Fruit fly (Drosophila melanogaster) whole organism, embryonic: ENCODE results near the gene CG3655.

Experiments
- Blimp-1 ChIP-seq: fragments of 200-800 bp; sonication (Bioruptor generic); optimal IDR thresholded peaks from 3 replicates; lab custom pipeline; 2018; ENCODE audit warnings: missing biosample characterization, missing genetic modification characterization, mild to moderate bottlenecking, moderate library complexity, missing genetic modification reagents
- BtbVII ChIP-seq: fragments of 200-800 bp; sonication (Bioruptor generic); optimal IDR thresholded peaks from 3 replicates; lab custom pipeline; 2017; ENCODE audit warnings: missing biosample characterization, mild to moderate bottlenecking, missing genetic modification characterization
- CG10267 ChIP-seq: fragments of 200-800 bp; sonication (Bioruptor generic); optimal IDR thresholded peaks from 2 replicates; lab custom pipeline; 2018; ENCODE audit warnings: missing biosample characterization, mild to moderate bottlenecking, missing genetic modification characterization, moderate library complexity
- CG10462 ChIP-seq: fragments of 200-800 bp; sonication (Bioruptor generic); optimal IDR thresholded peaks from 2 replicates; lab custom pipeline; 2016; ENCODE audit warnings: missing biosample characterization, missing genetic modification characterization
- CG12071 ChIP-seq: fragments of 200-800 bp; sonication (Bioruptor generic); optimal IDR thresholded peaks from 3 replicates; lab custom pipeline; 2018; ENCODE audit warnings: missing biosample characterization, mild to moderate bottlenecking, missing genetic modification characterization
- CG12236 ChIP-seq: fragments of 200-800 bp; sonication (Bioruptor generic); optimal IDR thresholded peaks from 2 replicates; lab custom pipeline; 2016; ENCODE audit warnings: missing biosample characterization, missing genetic modification characterization
- CG12659 ChIP-seq: fragments of 200-800 bp; sonication (Bioruptor generic); optimal IDR thresholded peaks from 3 replicates; lab custom pipeline; 2017; ENCODE audit warnings: mild to moderate bottlenecking, missing biosample characterization, missing genetic modification reagents, missing genetic modification characterization
- CG12942 ChIP-seq: fragments of 200-800 bp; sonication (Bioruptor generic); optimal IDR thresholded peaks from 3 replicates; lab custom pipeline; 2016; ENCODE audit warnings: missing biosample characterization, missing genetic modification characterization
- CG15514 ChIP-seq: fragments of 200-800 bp; sonication (Bioruptor generic); optimal IDR thresholded peaks from 3 replicates; lab custom pipeline; 2017; ENCODE audit warnings: missing biosample characterization, missing genetic modification characterization, mild to moderate bottlenecking, moderate library complexity, missing genetic modification reagents
- CG16813 ChIP-seq: fragments of 200-800 bp; sonication (Bioruptor generic); IDR thresholded peaks from 3 replicates; pipeline ENCODE4 v1.3.6; 2022; ENCODE audit warnings: missing biosample characterization, missing genetic modification characterization; ENCODE audit not compliant: partially characterized antibody
- CG16815 ChIP-seq: fragments of 200-800 bp; sonication (Bioruptor generic); optimal IDR thresholded peaks from 3 replicates; lab custom pipeline; 2017; ENCODE audit warnings: missing biosample characterization, mild to moderate bottlenecking, missing genetic modification characterization
- CG18599 ChIP-seq: fragments of 200-800 bp; sonication (Bioruptor generic); optimal IDR thresholded peaks from 3 replicates; lab custom pipeline; 2017; ENCODE audit warnings: missing biosample characterization, missing genetic modification characterization, mild to moderate bottlenecking, moderate library complexity, missing genetic modification reagents
- CG31365 ChIP-seq: fragments of 200-800 bp; sonication (Bioruptor generic); optimal IDR thresholded peaks from 2 replicates; lab custom pipeline; 2018; ENCODE audit warnings: missing biosample characterization, mild to moderate bottlenecking, missing genetic modification characterization
- CG33213 ChIP-seq: fragments of 200-800 bp; sonication (Bioruptor generic); optimal IDR thresholded peaks from 3 replicates; lab custom pipeline; 2016; ENCODE audit warnings: missing biosample characterization, missing genetic modification characterization
- CG34422 ChIP-seq: fragments of 200-800 bp; sonication (Bioruptor generic); IDR thresholded peaks from 3 replicates; pipeline ENCODE4 v1.3.6; 2022; ENCODE audit warnings: missing biosample characterization, missing genetic modification characterization
- CG3995 ChIP-seq: fragments of 200-800 bp; sonication (Bioruptor generic); optimal IDR thresholded peaks from 3 replicates; lab custom pipeline; 2016; ENCODE audit warnings: missing biosample characterization, missing genetic modification characterization
- CG6791 ChIP-seq: fragments of 200-800 bp; sonication (Bioruptor generic); IDR thresholded peaks from 3 replicates; pipeline ENCODE4 v1.3.6; 2022; ENCODE audit warnings: missing biosample characterization, missing genetic modification characterization; ENCODE audit not compliant: partially characterized antibody
- CG8089 ChIP-seq: fragments of 200-800 bp; sonication (Bioruptor generic); optimal IDR thresholded peaks from 3 replicates; lab custom pipeline; 2016; ENCODE audit warnings: missing biosample characterization, missing genetic modification characterization
- Dad ChIP-seq: fragments of 200-800 bp; sonication (Bioruptor generic); optimal IDR thresholded peaks from 3 replicates; lab custom pipeline; 2016; ENCODE audit warnings: missing biosample characterization, missing genetic modification characterization
- Dbx ChIP-seq: fragments of 200-800 bp; sonication (Bioruptor generic); IDR thresholded peaks from 3 replicates; pipeline ENCODE4 v1.3.6; 2022; ENCODE audit warnings: missing biosample characterization, missing genetic modification characterization
- E2f2 ChIP-seq: fragments of 200-800 bp; sonication (Bioruptor generic); IDR thresholded peaks from 2 replicates; pipeline ENCODE4 v1.3.6; 2022; ENCODE audit warnings: missing biosample characterization, missing genetic modification characterization
- Ets97D ChIP-seq: fragments of 200-800 bp; sonication (Bioruptor generic); optimal IDR thresholded peaks from 3 replicates; lab custom pipeline; 2016; ENCODE audit warnings: missing biosample characterization, missing genetic modification characterization
- Gug ChIP-seq: fragments of 200-800 bp; sonication (Bioruptor generic); IDR thresholded peaks from 4 replicates; pipeline ENCODE4 v1.3.6; 2022; ENCODE audit warnings: missing biosample characterization, missing genetic modification characterization
- HLH4C ChIP-seq: fragments of 200-800 bp; sonication (Bioruptor generic); IDR thresholded peaks from 3 replicates; pipeline ENCODE4 v1.3.6; 2022; ENCODE audit warnings: missing biosample characterization, missing genetic modification characterization; ENCODE audit not compliant: partially characterized antibody
- Lhr ChIP-seq: fragments of 200-800 bp; sonication (Bioruptor generic); optimal IDR thresholded peaks from 3 replicates; lab custom pipeline; 2017; ENCODE audit warnings: mild to moderate bottlenecking, missing biosample characterization, missing genetic modification reagents, missing genetic modification characterization
- Lpt ChIP-seq: fragments of >200 bp; optimal IDR thresholded peaks from 2 replicates; lab custom pipeline; 2018; ENCODE audit warnings: missing biosample characterization, missing genetic modification characterization
- Mes4 ChIP-seq: fragments of 200-800 bp; sonication (Bioruptor generic); optimal IDR thresholded peaks from 2 replicates; lab custom pipeline; 2016; ENCODE audit warnings: missing biosample characterization, missing genetic modification characterization
- Myb ChIP-seq: fragments of 200-800 bp; sonication (Bioruptor generic); optimal IDR thresholded peaks from 2 replicates; lab custom pipeline; 2016; ENCODE audit warnings: missing biosample characterization, missing genetic modification characterization
- Nf-YB ChIP-seq: fragments of 200-800 bp; sonication (Bioruptor generic); optimal IDR thresholded peaks from 3 replicates; lab custom pipeline; 2019; ENCODE audit warnings: missing biosample characterization, mild to moderate bottlenecking, missing genetic modification characterization, moderate library complexity
- Oli ChIP-seq: fragments of 200-800 bp; sonication (Bioruptor generic); optimal IDR thresholded peaks from 2 replicates; lab custom pipeline; 2018; ENCODE audit warnings: missing biosample characterization, mild to moderate bottlenecking, missing genetic modification characterization, moderate library complexity
- Scr ChIP-seq: fragments of 200-800 bp; sonication (Bioruptor generic); IDR thresholded peaks from 2 replicates; pipeline ENCODE4 v1.3.6; 2022; ENCODE audit warnings: missing biosample characterization, missing genetic modification characterization; ENCODE audit not compliant: partially characterized antibody
- Sin3A ChIP-seq: fragments of >200 bp; optimal IDR thresholded peaks from 2 replicates; lab custom pipeline; 2018
- Stat92E ChIP-seq, 3 experiments: fragments of >200 bp in 2 of 3; fragments of 200-800 bp in 1 of 3; sonication (Bioruptor generic) in 1 of 3; optimal IDR thresholded peaks; 2 replicates each; lab custom pipeline; 2017 to 2019; ENCODE audit warnings: missing biosample characterization in 3 of 3, missing genetic modification characterization in 3 of 3, mild to moderate bottlenecking in 1 of 3, moderate library complexity in 1 of 3
- ase ChIP-seq: fragments of 200-800 bp; sonication (Bioruptor generic); IDR thresholded peaks from 3 replicates; pipeline ENCODE4 v1.3.6; 2022; ENCODE audit warnings: missing biosample characterization, missing genetic modification characterization
- bab2 ChIP-seq: fragments of 200-800 bp; sonication (Bioruptor generic); optimal IDR thresholded peaks from 2 replicates; lab custom pipeline; 2016; ENCODE audit warnings: missing biosample characterization, missing genetic modification characterization
- crc ChIP-seq: fragments of 200-800 bp; sonication (Bioruptor generic); optimal IDR thresholded peaks from 2 replicates; lab custom pipeline; 2016; ENCODE audit warnings: missing biosample characterization, missing genetic modification characterization
- dm ChIP-seq: fragments of 200-800 bp; sonication (Bioruptor generic); optimal IDR thresholded peaks from 3 replicates; lab custom pipeline; 2016; ENCODE audit warnings: missing biosample characterization, missing genetic modification characterization
- gcm2 ChIP-seq: fragments of 200-800 bp; sonication (Bioruptor generic); optimal IDR thresholded peaks from 2 replicates; lab custom pipeline; 2016; ENCODE audit warnings: missing biosample characterization, missing genetic modification characterization
- hbn ChIP-seq: fragments of 200-800 bp; sonication (Bioruptor generic); IDR thresholded peaks from 2 replicates; pipeline ENCODE4 v1.3.6; 2022; ENCODE audit warnings: missing biosample characterization, missing genetic modification characterization; ENCODE audit not compliant: partially characterized antibody
- hkb ChIP-seq, 2 experiments: fragments of 200-800 bp in 1 of 2; fragments of >200 bp in 1 of 2; sonication (Bioruptor generic) in 1 of 2; IDR thresholded peaks in 1 of 2; optimal IDR thresholded peaks in 1 of 2; 2 replicates each; pipeline versions ENCODE4 v1.3.6 to Lab custom; 2017 to 2022; ENCODE audit warnings: missing biosample characterization in 1 of 2, missing genetic modification characterization in 1 of 2
- knrl ChIP-seq: fragments of 200-800 bp; sonication (Bioruptor generic); IDR thresholded peaks from 3 replicates; pipeline ENCODE4 v1.3.6; 2022; ENCODE audit warnings: missing biosample characterization, missing genetic modification characterization; ENCODE audit not compliant: partially characterized antibody
- mld ChIP-seq: fragments of 200-800 bp; sonication (Bioruptor generic); IDR thresholded peaks from 3 replicates; pipeline ENCODE4 v1.3.6; 2022; ENCODE audit warnings: missing biosample characterization, missing genetic modification characterization; ENCODE audit not compliant: partially characterized antibody
- pzg ChIP-seq: fragments of 200-800 bp; sonication (Bioruptor generic); optimal IDR thresholded peaks from 3 replicates; lab custom pipeline; 2018; ENCODE audit warnings: missing biosample characterization, mild to moderate bottlenecking, missing genetic modification characterization, moderate library complexity
- sens-2 ChIP-seq: fragments of 200-800 bp; sonication (Bioruptor generic); IDR thresholded peaks from 2 replicates; pipeline ENCODE4 v1.3.6; 2022; ENCODE audit warnings: missing biosample characterization, missing genetic modification characterization
- stwl ChIP-seq: fragments of 200-800 bp; sonication (Bioruptor generic); optimal IDR thresholded peaks from 3 replicates; lab custom pipeline; 2018; ENCODE audit warnings: missing biosample characterization, mild to moderate bottlenecking, missing genetic modification characterization, moderate library complexity
- trem ChIP-seq: fragments of 200-800 bp; optimal IDR thresholded peaks from 3 replicates; lab custom pipeline; 2019; ENCODE audit warnings: missing biosample characterization, mild to moderate bottlenecking, missing genetic modification characterization, moderate library complexity

Gene CG3655

DNA sequence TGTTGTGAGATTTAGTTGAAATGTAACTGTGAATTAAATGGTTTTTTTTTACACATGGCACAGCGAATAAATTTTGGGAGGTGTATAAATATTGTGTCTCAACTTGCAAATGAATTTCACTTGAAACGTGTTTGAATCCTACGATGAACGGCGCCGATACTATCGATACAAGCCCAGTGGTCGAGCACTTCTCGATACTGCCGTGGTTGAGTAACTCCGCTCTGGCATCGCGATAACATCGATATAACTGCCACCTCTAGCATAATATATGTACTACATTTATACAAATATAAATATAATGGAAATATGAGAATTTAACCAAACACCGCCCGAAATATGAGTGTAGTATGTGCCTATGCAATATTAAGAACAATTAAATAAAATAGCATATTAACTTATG is 101.6 kb downstream of the CG3655 start (continued):
- TF ChIP-seq CG3995 (GFP tag; lab: Kevin White, UChicago) (peak; percentile 48), mld (GFP tag; lab: Robert Waterston, UW) (peak; percentile 99), CG16815 (GFP tag; lab: Kevin White, UChicago) (no peak), Gug (GFP tag; lab: Robert Waterston, UW) (peak; percentile 80; the same call in 2 of the 4 replicates)

DNA sequence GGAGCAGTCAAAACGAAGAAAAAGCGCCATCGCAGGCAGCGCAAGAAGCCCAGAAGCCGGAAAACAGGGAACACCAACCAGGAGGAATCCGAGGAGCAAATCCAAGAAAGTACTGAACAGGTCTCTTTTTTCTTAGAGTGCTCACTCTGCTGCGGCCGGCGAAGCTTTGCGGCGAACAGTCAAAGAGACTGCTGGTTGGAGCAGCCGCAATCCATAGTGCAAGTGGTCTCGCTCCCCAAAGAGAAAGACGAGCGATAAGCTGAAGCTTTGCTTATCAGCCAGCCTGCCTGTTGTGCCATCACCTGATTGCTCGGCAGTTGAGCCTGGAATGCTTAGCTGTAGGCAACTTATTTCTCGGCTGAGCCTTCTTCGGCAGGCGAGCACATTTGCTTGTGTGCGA is 103.5 kb downstream of the CG3655 start, which contains the start of gene CG14630:
Gene CG14630, plus strand, starts transcription at position 301 of the 400 bp plus-strand sequence.
- TF ChIP-seq CG18599 = no peak
- TF ChIP-seq Dad (GFP tag; lab: Kevin White, UChicago) = no peak
- TF ChIP-seq CG8089 (GFP tag; lab: Kevin White, UChicago) = no peak
- TF ChIP-seq BtbVII (GFP tag; lab: Kevin White, UChicago) = no peak
- TF ChIP-seq Mes4 (GFP tag; lab: Kevin White, UChicago) = no peak
- TF ChIP-seq CG12236 (GFP tag; lab: Kevin White, UChicago) = no peak
- no peak for TF ChIP-seq CG31365
- TF ChIP-seq CG33213 (GFP tag; lab: Kevin White, UChicago) = no peak
- TF ChIP-seq bab2 (GFP tag; lab: Kevin White, UChicago) = no peak
- TF ChIP-seq gcm2 = no peak
- TF ChIP-seq Oli (tag; lab: Kevin White, UChicago) = no peak

DNA sequence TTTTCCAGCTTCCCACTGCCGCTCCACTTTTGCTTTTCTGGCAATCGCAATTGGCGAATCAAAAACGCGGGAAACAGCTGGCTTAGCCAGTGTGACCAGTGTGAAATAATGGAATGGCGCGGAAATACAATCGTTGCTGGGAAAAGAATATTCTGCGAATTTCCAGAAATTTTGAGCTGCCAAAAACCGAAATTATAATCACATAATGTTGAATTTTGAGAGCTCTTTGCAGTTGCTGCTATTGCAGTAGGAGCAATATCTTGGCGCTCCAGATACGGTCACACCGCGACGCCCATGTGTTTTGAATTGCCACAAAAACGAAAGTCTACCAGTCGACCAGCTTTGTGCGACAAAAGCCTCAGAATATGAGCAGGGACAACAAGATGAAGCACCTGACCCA is 104.2 kb downstream of the CG3655 start, which contains the start of the genes Cdc45 and Rpp21:
Gene Cdc45, minus strand, starts transcription at position 79 of the 400 bp plus-strand sequence.
Gene Rpp21, plus strand, starts transcription at position 281 of the 400 bp plus-strand sequence.
- no peak for TF ChIP-seq Lpt (GFP tag; lab: Kevin White, UChicago)
- peak; percentile 43 for TF ChIP-seq Ets97D (GFP tag; lab: Kevin White, UChicago)
- TF ChIP-seq CG12942 (GFP tag; lab: Kevin White, UChicago) = no peak
- TF ChIP-seq CG34422 (GFP tag; lab: Robert Waterston, UW) = no peak
- peak; percentile 89 for TF ChIP-seq E2f2 (GFP tag; lab: Robert Waterston, UW)
- TF ChIP-seq CG3995 (GFP tag; lab: Kevin White, UChicago) = peak; percentile 22
- peak; percentile 37 for TF ChIP-seq Blimp-1 (GFP tag; lab: Kevin White, UChicago)
- peak; percentile 36 for TF ChIP-seq stwl (tag; lab: Kevin White, UChicago)
- no peak for TF ChIP-seq CG10462 (GFP tag; lab: Kevin White, UChicago)
- TF ChIP-seq Scr (GFP tag; lab: Robert Waterston, UW) = peak; percentile 42; the same call in 1 of the 2 replicates
- TF ChIP-seq hbn = peak; percentile 42
- TF ChIP-seq hkb (optimal IDR thresholded peaks at IDR 0.05; lab: Kevin White, UChicago) = peak; percentile 12
- TF ChIP-seq hkb (GFP tag; IDR thresholded peaks at IDR 0.05; lab: Robert Waterston, UW) = no peak
- TF ChIP-seq Myb (GFP tag; lab: Kevin White, UChicago) = peak; percentile 46
- TF ChIP-seq CG12071 = no peak
- peak; percentile 66 for TF ChIP-seq CG15514 (GFP tag; lab: Kevin White, UChicago)
- peak; percentile 69 for TF ChIP-seq dm
- TF ChIP-seq pzg (GFP tag; lab: Kevin White, UChicago) = peak; percentile 69
- peak; percentile 16 for TF ChIP-seq CG12659 (GFP tag; lab: Kevin White, UChicago)
- no peak for TF ChIP-seq ase (GFP tag; lab: Robert Waterston, UW)
- TF ChIP-seq CG6791 (GFP tag; lab: Robert Waterston, UW) = peak; percentile 36; the same call in 1 of the 3 replicates
- TF ChIP-seq Sin3A (lab: Kevin White, UChicago) = peak; percentile 73
- TF ChIP-seq trem (tag; lab: Kevin White, UChicago) = peak; percentile 49
- peak; percentile 42 for TF ChIP-seq Nf-YB (GFP tag; lab: Kevin White, UChicago)
- no peak for TF ChIP-seq crc (GFP tag; lab: Kevin White, UChicago)
- TF ChIP-seq Dbx = 0 out of 3 replicates have a peak, but pooled peaks have one; percentile 9
- TF ChIP-seq HLH4C (GFP tag; lab: Robert Waterston, UW) = 0 out of 3 replicates have a peak, but pooled peaks have one; percentile 28
- peak; percentile 33 for TF ChIP-seq Lhr (GFP tag; lab: Kevin White, UChicago)
- TF ChIP-seq sens-2 (GFP tag; lab: Robert Waterston, UW) = no peak
- peak; percentile 47; the same call in 1 of the 3 replicates for TF ChIP-seq knrl (GFP tag; lab: Robert Waterston, UW)
- TF ChIP-seq Stat92E (GFP tag; optimal IDR thresholded peaks at IDR 0.05; lab: Kevin White, UChicago) = no peak
- peak; percentile 34 for TF ChIP-seq CG10267 (tag; lab: Kevin White, UChicago)
- TF ChIP-seq CG16813 = 0 out of 3 replicates have a peak, but pooled peaks have one; percentile 38
